Fruit fly (Drosophila melanogaster) whole organism, embryonic: ENCODE results near the gene Utx.

Experiments used
- Abd-B ChIP-seq: fragments of 200-800 bp; sonication (Bioruptor generic); optimal IDR thresholded peaks from 2 replicates; lab custom pipeline; 2018; ENCODE audit warnings: missing biosample characterization, mild to moderate bottlenecking, missing genetic modification characterization, moderate library complexity
- Atf-2 ChIP-seq: fragments of 200-800 bp; sonication (Bioruptor generic); optimal IDR thresholded peaks from 2 replicates; lab custom pipeline; 2016; ENCODE audit warnings: missing biosample characterization, missing genetic modification characterization
- Awh ChIP-seq: fragments of 200-800 bp; sonication (Bioruptor generic); IDR thresholded peaks from 2 replicates; pipeline ENCODE4, ENCODE4 v1.3.6; 2022; ENCODE audit warnings: missing biosample characterization, missing genetic modification characterization
- CG11093 ChIP-seq: fragments of 200-800 bp; sonication (Bioruptor generic); IDR thresholded peaks from 3 replicates; pipeline ENCODE4 v1.3.6; 2022; ENCODE audit warnings: missing biosample characterization, missing genetic modification characterization
- CG11504 ChIP-seq: fragments of 200-800 bp; sonication (Bioruptor generic); optimal IDR thresholded peaks from 3 replicates; lab custom pipeline; 2019; ENCODE audit warnings: missing biosample characterization, mild to moderate bottlenecking, missing genetic modification characterization, moderate library complexity
- CG12659 ChIP-seq: fragments of 200-800 bp; sonication (Bioruptor generic); optimal IDR thresholded peaks from 3 replicates; lab custom pipeline; 2017; ENCODE audit warnings: mild to moderate bottlenecking, missing biosample characterization, missing genetic modification reagents, missing genetic modification characterization
- CG13287 ChIP-seq: fragments of 200-800 bp; sonication (Bioruptor generic); IDR thresholded peaks from 2 replicates; pipeline ENCODE4 v1.3.6; 2022; ENCODE audit warnings: missing biosample characterization, missing genetic modification characterization; ENCODE audit not compliant: partially characterized antibody
- CG14014 ChIP-seq: fragments of 200-800 bp; sonication (Bioruptor generic); IDR thresholded peaks from 2 replicates; pipeline ENCODE4 v1.3.6; 2022; ENCODE audit warnings: missing biosample characterization, missing genetic modification characterization
- CG15696 ChIP-seq: fragments of 200-800 bp; sonication (Bioruptor generic); optimal IDR thresholded peaks from 2 replicates; lab custom pipeline; 2019; ENCODE audit warnings: missing biosample characterization, mild to moderate bottlenecking, missing genetic modification characterization, moderate library complexity
- CG1647 ChIP-seq: fragments of 200-800 bp; sonication (Bioruptor generic); optimal IDR thresholded peaks from 3 replicates; lab custom pipeline; 2016; ENCODE audit warnings: missing biosample characterization, missing genetic modification characterization
- CG17612 ChIP-seq: fragments of 200-800 bp; sonication (Bioruptor generic); IDR thresholded peaks from 2 replicates; pipeline ENCODE4 v1.3.6; 2022; ENCODE audit warnings: missing biosample characterization, missing genetic modification characterization
- CG32772 ChIP-seq: fragments of 200-800 bp; sonication (Bioruptor generic); IDR thresholded peaks from 2 replicates; pipeline ENCODE4 v1.3.6; 2022; ENCODE audit warnings: missing biosample characterization, missing genetic modification characterization
- CG3838 ChIP-seq: fragments of 200-800 bp; sonication (Bioruptor generic); optimal IDR thresholded peaks from 3 replicates; lab custom pipeline; 2016; ENCODE audit warnings: missing biosample characterization, missing genetic modification characterization
- CG4617 ChIP-seq: fragments of 200-800 bp; sonication (Bioruptor generic); optimal IDR thresholded peaks from 3 replicates; lab custom pipeline; 2016; ENCODE audit warnings: missing biosample characterization, missing genetic modification characterization, borderline replicate concordance
- CG5953 ChIP-seq: fragments of 200-800 bp; sonication (Bioruptor generic); IDR thresholded peaks from 2 replicates; pipeline ENCODE4 v1.3.6; 2022; ENCODE audit warnings: missing biosample characterization, missing genetic modification characterization
- CG7928 ChIP-seq: fragments of 200-800 bp; sonication (Bioruptor generic); optimal IDR thresholded peaks from 2 replicates; lab custom pipeline; 2017; ENCODE audit warnings: missing biosample characterization, mild to moderate bottlenecking, missing genetic modification characterization
- CG8944 ChIP-seq: fragments of 200-800 bp; sonication (Bioruptor generic); optimal IDR thresholded peaks from 3 replicates; lab custom pipeline; 2016; ENCODE audit warnings: missing biosample characterization, missing genetic modification characterization
- CG9609 ChIP-seq: fragments of 200-800 bp; sonication (Bioruptor generic); optimal IDR thresholded peaks from 3 replicates; lab custom pipeline; 2016; ENCODE audit warnings: missing biosample characterization, missing genetic modification characterization
- CG9797 ChIP-seq: fragments of 200-800 bp; sonication (Bioruptor generic); optimal IDR thresholded peaks from 3 replicates; lab custom pipeline; 2018; ENCODE audit warnings: missing biosample characterization, mild to moderate bottlenecking, missing genetic modification characterization
- D19B ChIP-seq: fragments of 200-800 bp; sonication (Bioruptor generic); optimal IDR thresholded peaks from 2 replicates; lab custom pipeline; 2017; ENCODE audit warnings: missing biosample characterization, mild to moderate bottlenecking, missing genetic modification characterization
- Dad ChIP-seq: fragments of 200-800 bp; sonication (Bioruptor generic); optimal IDR thresholded peaks from 3 replicates; lab custom pipeline; 2016; ENCODE audit warnings: missing biosample characterization, missing genetic modification characterization
- Dip2 ChIP-seq: fragments of 200-800 bp; sonication (Bioruptor generic); IDR thresholded peaks from 2 replicates; pipeline ENCODE4 v1.3.6; 2022; ENCODE audit warnings: missing biosample characterization, missing genetic modification characterization
- Dp ChIP-seq: fragments of 200-800 bp; sonication (Bioruptor generic); optimal IDR thresholded peaks from 2 replicates; lab custom pipeline; 2018; ENCODE audit warnings: missing biosample characterization, mild to moderate bottlenecking, missing genetic modification characterization, moderate library complexity
- NC2β ChIP-seq: fragments of 200-800 bp; sonication (Bioruptor generic); optimal IDR thresholded peaks from 2 replicates; lab custom pipeline; 2016; ENCODE audit warnings: missing biosample characterization, missing genetic modification characterization
- NfI ChIP-seq: fragments of 200-800 bp; sonication (Bioruptor generic); optimal IDR thresholded peaks from 3 replicates; lab custom pipeline; 2018; ENCODE audit warnings: missing biosample characterization, mild to moderate bottlenecking, missing genetic modification characterization, moderate library complexity
- Optix ChIP-seq: fragments of 200-800 bp; sonication (Bioruptor generic); IDR thresholded peaks from 3 replicates; pipeline ENCODE4 v1.3.6; 2022; ENCODE audit warnings: missing biosample characterization, missing genetic modification characterization
- Poxn ChIP-seq: fragments of 200-800 bp; sonication (Bioruptor generic); IDR thresholded peaks from 2 replicates; pipeline ENCODE4 v1.3.6; 2022; ENCODE audit warnings: missing biosample characterization, missing genetic modification characterization
- Rx ChIP-seq: fragments of 200-800 bp; sonication (Bioruptor generic); IDR thresholded peaks from 2 replicates; pipeline ENCODE4 v1.3.6; 2022; ENCODE audit warnings: missing biosample characterization, missing genetic modification characterization
- Usf ChIP-seq: fragments of 200-800 bp; sonication (Bioruptor generic); optimal IDR thresholded peaks from 2 replicates; lab custom pipeline; 2017; ENCODE audit warnings: missing genotype, missing biosample characterization, missing genetic modification characterization
- Xrp1 ChIP-seq: fragments of 200-800 bp; sonication (Bioruptor generic); IDR thresholded peaks from 2 replicates; pipeline ENCODE4 v1.3.6; 2022; ENCODE audit warnings: missing biosample characterization, missing genetic modification characterization
- abd-A ChIP-seq: fragments of 200-800 bp; sonication (Bioruptor generic); optimal IDR thresholded peaks from 3 replicates; lab custom pipeline; 2019; ENCODE audit warnings: missing biosample characterization, mild to moderate bottlenecking, missing genetic modification characterization, moderate library complexity
- ara ChIP-seq: fragments of 200-800 bp; sonication (Bioruptor generic); IDR thresholded peaks from 2 replicates; pipeline ENCODE4 v1.3.6; 2022; ENCODE audit warnings: missing biosample characterization, missing genetic modification characterization
- cas ChIP-seq: fragments of 200-800 bp; sonication (Bioruptor generic); IDR thresholded peaks from 2 replicates; pipeline ENCODE4 v1.3.6; 2022; ENCODE audit warnings: missing biosample characterization, missing genetic modification characterization
- chn ChIP-seq: fragments of 200-800 bp; sonication (Bioruptor generic); optimal IDR thresholded peaks from 2 replicates; lab custom pipeline; 2016; ENCODE audit warnings: missing biosample characterization, missing genetic modification characterization
- fu2 ChIP-seq: fragments of 200-800 bp; sonication (Bioruptor generic); optimal IDR thresholded peaks from 2 replicates; lab custom pipeline; 2016; ENCODE audit warnings: missing biosample characterization, missing genetic modification characterization
- gfzf ChIP-seq: fragments of 200-800 bp; sonication (Bioruptor generic); optimal IDR thresholded peaks from 2 replicates; lab custom pipeline; 2016; ENCODE audit warnings: missing biosample characterization, mild to moderate bottlenecking, missing genetic modification characterization, moderate library complexity
- jigr1 ChIP-seq: fragments of 200-800 bp; sonication (Bioruptor generic); IDR thresholded peaks from 3 replicates; pipeline ENCODE4 v1.3.6; 2022; ENCODE audit warnings: missing biosample characterization, missing genetic modification characterization
- kah ChIP-seq: fragments of 200-800 bp; sonication (Bioruptor generic); optimal IDR thresholded peaks from 2 replicates; lab custom pipeline; 2018; ENCODE audit warnings: missing biosample characterization, mild to moderate bottlenecking, missing genetic modification characterization
- klu ChIP-seq: fragments of 200-800 bp; sonication (Bioruptor generic); IDR thresholded peaks from 2 replicates; pipeline ENCODE4 v1.3.6; 2022; ENCODE audit warnings: missing biosample characterization, missing genetic modification characterization
- lov ChIP-seq, 2 experiments: fragments of 200-800 bp in 1 of 2; fragments of >200 bp in 1 of 2; sonication (Bioruptor generic) in 1 of 2; IDR thresholded peaks in 1 of 2; optimal IDR thresholded peaks in 1 of 2; 2 replicates in 1 of 2; 3 replicates in 1 of 2; pipeline versions ENCODE4 v1.3.6 to Lab custom; 2017 to 2022; ENCODE audit warnings: missing biosample characterization in 1 of 2, missing genetic modification characterization in 1 of 2
- luna ChIP-seq: fragments of 200-800 bp; sonication (Bioruptor generic); optimal IDR thresholded peaks from 2 replicates; lab custom pipeline; 2016; ENCODE audit warnings: missing biosample characterization, missing genetic modification characterization
- mld ChIP-seq: fragments of 200-800 bp; sonication (Bioruptor generic); IDR thresholded peaks from 3 replicates; pipeline ENCODE4 v1.3.6; 2022; ENCODE audit warnings: missing biosample characterization, missing genetic modification characterization; ENCODE audit not compliant: partially characterized antibody
- odd ChIP-seq: fragments of 200-800 bp; sonication (Bioruptor generic); optimal IDR thresholded peaks from 2 replicates; lab custom pipeline; 2017; ENCODE audit warnings: missing biosample characterization, mild to moderate bottlenecking, missing genetic modification characterization
- pan ChIP-seq, 4 experiments: fragments of >200 bp in 3 of 4; fragments of 200-800 bp in 1 of 4; sonication (Bioruptor generic) in 1 of 4; optimal IDR thresholded peaks in 3 of 4; IDR thresholded peaks in 1 of 4; 2 replicates each; pipeline versions ENCODE4 v1.3.6 to Lab custom; 2017 to 2022; ENCODE audit warnings: missing biosample characterization in 2 of 4, missing genetic modification characterization in 2 of 4, mixed read lengths in 1 of 4
- pb ChIP-seq: fragments of 200-800 bp; sonication (Bioruptor generic); optimal IDR thresholded peaks from 3 replicates; lab custom pipeline; 2016; ENCODE audit warnings: missing biosample characterization, missing genetic modification characterization
- pum ChIP-seq: fragments of 200-800 bp; sonication (Bioruptor generic); optimal IDR thresholded peaks from 2 replicates; lab custom pipeline; 2016; ENCODE audit warnings: missing biosample characterization, missing genetic modification characterization
- schlank ChIP-seq: fragments of 200-800 bp; sonication (Bioruptor generic); optimal IDR thresholded peaks from 2 replicates; lab custom pipeline; 2018; ENCODE audit warnings: missing biosample characterization, mild to moderate bottlenecking, missing genetic modification characterization
- sens ChIP-seq: fragments of 200-800 bp; sonication (Bioruptor generic); peaks from one replicate; lab custom pipeline; 2016; ENCODE audit warnings: missing biosample characterization, missing genetic modification characterization
- vnd ChIP-seq: fragments of 200-800 bp; sonication (Bioruptor generic); IDR thresholded peaks from 3 replicates; pipeline ENCODE4 v1.3.6; 2022; ENCODE audit warnings: missing biosample characterization, missing genetic modification characterization; ENCODE audit not compliant: partially characterized antibody
- wdn ChIP-seq: fragments of 200-800 bp; sonication (Bioruptor generic); IDR thresholded peaks from 2 replicates; pipeline ENCODE4 v1.3.6; 2022; ENCODE audit warnings: missing biosample characterization, missing genetic modification characterization
- zfh2 ChIP-seq: fragments of 200-800 bp; sonication (Bioruptor generic); optimal IDR thresholded peaks from 2 replicates; lab custom pipeline; 2016; ENCODE audit warnings: missing biosample characterization, missing genetic modification characterization

Utx gene

DNA sequence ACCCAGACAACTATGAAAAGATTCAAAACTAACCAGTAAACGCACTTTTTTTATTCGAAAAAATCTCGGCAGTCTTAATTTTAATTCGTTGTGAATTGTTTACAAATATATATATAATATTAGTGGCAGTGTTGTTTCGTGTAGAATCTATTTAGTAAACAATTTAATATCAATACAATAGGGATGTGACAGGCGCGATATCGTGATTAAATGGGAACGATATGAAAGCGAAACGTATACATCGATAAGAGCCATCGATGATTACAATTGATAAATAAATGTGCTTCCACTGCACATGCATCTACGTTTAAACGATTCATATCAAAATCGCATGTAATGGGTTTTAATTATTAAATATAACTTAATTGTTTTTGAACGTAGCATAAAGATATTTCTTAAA, 1.2 kb downstream of the Utx start (continued):
- TF ChIP-seq CG14014 (GFP tag; lab: Robert Waterston, UW) (no peak), wdn (GFP tag; lab: Robert Waterston, UW) (no peak), kah (GFP tag; lab: Kevin White, UChicago) (no peak), cas (GFP tag; lab: Robert Waterston, UW) (no peak), mld (GFP tag; lab: Robert Waterston, UW) (peak; percentile 90), pb (GFP tag; lab: Kevin White, UChicago) (no peak), abd-A (tag; lab: Kevin White, UChicago) (no peak), chn (GFP tag; lab: Kevin White, UChicago) (no peak), pum (GFP tag; lab: Kevin White, UChicago) (no peak), CG12659 (GFP tag; lab: Kevin White, UChicago) (peak; percentile 70), Dad (no peak), Rx (no peak), gfzf (GFP tag; lab: Kevin White, UChicago) (no peak), zfh2 (no peak), CG9797 (no peak), sens (no peak), CG32772 (no peak), Usf (GFP tag; lab: Kevin White, UChicago) (no peak), Abd-B (no peak), vnd (GFP tag; lab: Robert Waterston, UW) (peak; percentile 88), Dip2 (GFP tag; lab: Robert Waterston, UW) (no peak), CG7928 (no peak), CG15696 (tag; lab: Kevin White, UChicago) (no peak), klu (GFP tag; lab: Robert Waterston, UW) (no peak), CG11504 (tag; lab: Kevin White, UChicago) (no peak), CG1647 (GFP tag; lab: Kevin White, UChicago) (no peak), CG13287 (GFP tag; lab: Robert Waterston, UW) (peak; percentile 85), CG5953 (no peak), Atf-2 (GFP tag; lab: Kevin White, UChicago) (no peak), NfI (no peak), NC2β (GFP tag; lab: Kevin White, UChicago) (no peak), Optix (no peak), pan (optimal IDR thresholded peaks at IDR 0.05; lab: Kevin White, UChicago) (no peak), pan (GFP tag; optimal IDR thresholded peaks at IDR 0.05 in 1 of 2, IDR thresholded peaks at IDR 0.05 in 1 of 2) (no peak), CG4617 (peak; percentile 43), jigr1 (GFP tag; lab: Robert Waterston, UW) (no peak), Dp (GFP tag; lab: Kevin White, UChicago) (peak; percentile 27), odd (no peak), Xrp1 (no peak), ara (GFP tag; lab: Robert Waterston, UW) (no peak), Awh (no peak), CG8944 (GFP tag; lab: Kevin White, UChicago) (no peak), luna (no peak), Poxn (GFP tag; lab: Robert Waterston, UW) (no peak), CG9609 (no peak), CG17612 (no peak), CG11093 (GFP tag; lab: Robert Waterston, UW) (no peak), CG3838 (GFP tag; lab: Kevin White, UChicago) (no peak), lov (optimal IDR thresholded peaks at IDR 0.05; lab: Kevin White, UChicago) (no peak), lov (GFP tag; IDR thresholded peaks at IDR 0.05; lab: Robert Waterston, UW) (no peak), fu2 (GFP tag; lab: Kevin White, UChicago) (no peak), schlank (no peak), D19B (GFP tag; lab: Kevin White, UChicago) (no peak)
